Worm (Caenorhabditis elegans) whole organism, young adult: ENCODE results near the gene set-2.

ENCODE experiments used
- F33H1.4 ChIP-seq: fragments of 200-800 bp; sonication (Bioruptor generic); IDR thresholded peaks from 2 replicates; pipeline ENCODE4 v1.3.6; 2022; ENCODE audit warnings: missing genetic modification reagents, missing genetic modification characterization, missing compliant biosample characterization
- F39B2.1 ChIP-seq: fragments of 200-800 bp; sonication (Bioruptor generic); IDR thresholded peaks from 2 replicates; pipeline ENCODE4 v1.3.6; 2022; ENCODE audit warnings: missing genetic modification reagents, missing genetic modification characterization, missing compliant biosample characterization
- F55B11.4 ChIP-seq: sonication (generic microtip); optimal IDR thresholded peaks from 2 replicates; lab custom pipeline; 2016; ENCODE audit warnings: missing compliant biosample characterization, missing genetic modification characterization, borderline replicate concordance; ENCODE audit not compliant: insufficient read depth
- F57A8.1 ChIP-seq: fragments of 200-800 bp; sonication (Bioruptor generic); optimal IDR thresholded peaks from 2 replicates; lab custom pipeline; 2018; ENCODE audit warnings: mild to moderate bottlenecking, missing genetic modification characterization, moderate library complexity, missing compliant biosample characterization
- F57C9.4 ChIP-seq: sonication (generic microtip); optimal IDR thresholded peaks from 2 replicates; lab custom pipeline; 2017; ENCODE audit warnings: mild to moderate bottlenecking, missing genetic modification characterization, missing compliant biosample characterization
- Y53G8AR.9 ChIP-seq: fragments of 200-800 bp; sonication (Bioruptor generic); conservative IDR thresholded peaks from 2 replicates; pipeline ENCODE4 v1.3.6; 2022; ENCODE audit warnings: missing genetic modification reagents, missing genetic modification characterization, missing compliant biosample characterization
- ZK185.1 ChIP-seq: sonication (generic microtip); optimal IDR thresholded peaks from 2 replicates; lab custom pipeline; 2016; ENCODE audit warnings: mild to moderate bottlenecking, missing genetic modification characterization, missing compliant biosample characterization; ENCODE audit not compliant: poor library complexity, severe bottlenecking
- ama-1 ChIP-seq, 3 experiments: fragments of 150-350 bp in 1 of 3; sonication (generic microtip) in 2 of 3; optimal IDR thresholded peaks; 2 replicates each; lab custom pipeline; 2014 to 2018; ENCODE audit warnings: missing biosample characterization in 2 of 3, missing genetic modification characterization in 2 of 3, missing genetic modification reagents in 2 of 3
- athp-1 ChIP-seq: sonication (generic microtip); optimal IDR thresholded peaks from 2 replicates; lab custom pipeline; 2017; ENCODE audit warnings: mild to moderate bottlenecking, missing genetic modification characterization, missing compliant biosample characterization
- attf-5 ChIP-seq: fragments of 200-800 bp; sonication (Bioruptor generic); optimal IDR thresholded peaks from 2 replicates; lab custom pipeline; 2018; ENCODE audit warnings: mild to moderate bottlenecking, missing genetic modification characterization, missing compliant biosample characterization
- attf-6 ChIP-seq: fragments of 200-800 bp; sonication (Bioruptor generic); IDR thresholded peaks from 2 replicates; pipeline ENCODE4 v1.3.6; 2022; ENCODE audit warnings: missing genetic modification reagents, missing genetic modification characterization, missing compliant biosample characterization
- ceh-100 ChIP-seq: fragments of 200-800 bp; sonication (Bioruptor generic); IDR thresholded peaks from 2 replicates; pipeline ENCODE4 v1.3.6; 2022; ENCODE audit warnings: missing genetic modification reagents, missing genetic modification characterization, missing compliant biosample characterization
- ceh-27 ChIP-seq: fragments of 200-800 bp; sonication (Bioruptor generic); optimal IDR thresholded peaks from 2 replicates; lab custom pipeline; 2018; ENCODE audit warnings: mild to moderate bottlenecking, missing genetic modification characterization, moderate library complexity, missing compliant biosample characterization
- ceh-40 ChIP-seq: fragments of 200-800 bp; sonication (Bioruptor generic); IDR thresholded peaks from 2 replicates; pipeline ENCODE4 v1.3.6; 2022; ENCODE audit warnings: missing genetic modification characterization, missing compliant biosample characterization
- ceh-58 ChIP-seq: fragments of 200-800 bp; sonication (Bioruptor generic); IDR thresholded peaks from 2 replicates; pipeline ENCODE4 v1.3.6; 2022; ENCODE audit warnings: missing genetic modification characterization, missing compliant biosample characterization
- ceh-79 ChIP-seq: sonication (generic microtip); optimal IDR thresholded peaks from 2 replicates; lab custom pipeline; 2017; ENCODE audit warnings: mild to moderate bottlenecking, missing genetic modification characterization, missing compliant biosample characterization
- die-1 ChIP-seq: sonication (generic microtip); optimal IDR thresholded peaks from 2 replicates; lab custom pipeline; 2016; ENCODE audit warnings: missing genotype, mild to moderate bottlenecking, missing genetic modification characterization, missing compliant biosample characterization
- dox-1 ChIP-seq: fragments of 200-800 bp; sonication (Bioruptor generic); IDR thresholded peaks from 2 replicates; pipeline ENCODE4 v1.3.6; 2022; ENCODE audit warnings: missing genetic modification reagents, missing genetic modification characterization, missing compliant biosample characterization
- dpff-1 ChIP-seq: sonication (generic microtip); optimal IDR thresholded peaks from 2 replicates; lab custom pipeline; 2017; ENCODE audit warnings: mild to moderate bottlenecking, missing genetic modification characterization, missing compliant biosample characterization
- ets-4 ChIP-seq: fragments of 200-800 bp; sonication (Bioruptor generic); optimal IDR thresholded peaks from 2 replicates; lab custom pipeline; 2018; ENCODE audit warnings: mild to moderate bottlenecking, missing genetic modification characterization, missing compliant biosample characterization
- him-1 ChIP-seq: sonication (generic microtip); optimal IDR thresholded peaks from 2 replicates; lab custom pipeline; 2016; ENCODE audit warnings: missing genotype, missing genetic modification reagents, missing genetic modification characterization, missing compliant biosample characterization
- hlh-26 ChIP-seq: fragments of 200-800 bp; sonication (Bioruptor generic); conservative IDR thresholded peaks from 2 replicates; pipeline ENCODE4 v1.3.6; 2022; ENCODE audit warnings: missing genetic modification reagents, missing genetic modification characterization, missing compliant biosample characterization
- let-526 ChIP-seq: fragments of 200-800 bp; sonication (Bioruptor generic); IDR thresholded peaks from 2 replicates; pipeline ENCODE4 v1.3.6; 2022; ENCODE audit warnings: missing genetic modification reagents, missing genetic modification characterization, missing compliant biosample characterization
- lin-26 ChIP-seq: fragments of 200-800 bp; sonication (Bioruptor generic); IDR thresholded peaks from 2 replicates; pipeline ENCODE4 v1.3.6; 2022; ENCODE audit warnings: missing genetic modification reagents, missing genetic modification characterization, missing compliant biosample characterization
- lin-54 ChIP-seq: fragments of 200-800 bp; sonication (Bioruptor generic); optimal IDR thresholded peaks from 2 replicates; lab custom pipeline; 2018; ENCODE audit warnings: mild to moderate bottlenecking, missing genetic modification characterization, missing compliant biosample characterization
- madf-3 ChIP-seq: fragments of 200-800 bp; sonication (Bioruptor generic); IDR thresholded peaks from 2 replicates; pipeline ENCODE4 v1.3.6; 2022; ENCODE audit warnings: missing genetic modification reagents, missing genetic modification characterization, missing compliant biosample characterization
- mcd-1 ChIP-seq: fragments of 200-800 bp; sonication (Bioruptor generic); IDR thresholded peaks from 2 replicates; pipeline ENCODE4 v1.3.6; 2022; ENCODE audit warnings: missing genetic modification reagents, missing genetic modification characterization, missing compliant biosample characterization
- mxl-1 ChIP-seq: sonication (generic microtip); optimal IDR thresholded peaks from 2 replicates; lab custom pipeline; 2016; ENCODE audit warnings: missing genetic modification characterization, missing compliant biosample characterization
- nhr-120 ChIP-seq: fragments of 200-800 bp; sonication (Bioruptor generic); IDR thresholded peaks from 2 replicates; pipeline ENCODE4 v1.3.6; 2022; ENCODE audit warnings: missing genetic modification characterization, missing compliant biosample characterization
- nhr-179 ChIP-seq: sonication (generic microtip); optimal IDR thresholded peaks from 2 replicates; lab custom pipeline; 2016; ENCODE audit warnings: mild to moderate bottlenecking, missing genetic modification characterization, missing compliant biosample characterization
- nhr-27 ChIP-seq: fragments of 200-800 bp; sonication (Bioruptor generic); optimal IDR thresholded peaks from 2 replicates; lab custom pipeline; 2018; ENCODE audit warnings: mild to moderate bottlenecking, missing genetic modification characterization, moderate library complexity, missing compliant biosample characterization
- nhr-80 ChIP-seq: sonication (generic microtip); optimal IDR thresholded peaks from 2 replicates; lab custom pipeline; 2016; ENCODE audit warnings: missing genetic modification characterization, missing compliant biosample characterization
- rcor-1 ChIP-seq: fragments of 200-800 bp; sonication (Bioruptor generic); IDR thresholded peaks from 2 replicates; pipeline ENCODE4 v1.3.6; 2022; ENCODE audit warnings: missing genetic modification reagents, missing genetic modification characterization, missing compliant biosample characterization
- rec-8 ChIP-seq, 2 experiments: sonication (generic microtip); optimal IDR thresholded peaks; 2 replicates each; lab custom pipeline; 2016; ENCODE audit warnings: mild to moderate bottlenecking in 2 of 2, missing genetic modification characterization in 2 of 2, missing genetic modification reagents in 2 of 2, missing genotype in 2 of 2, missing biosample characterization in 1 of 2, missing compliant biosample characterization in 1 of 2, moderate library complexity in 1 of 2
- repo-1 ChIP-seq: sonication (generic microtip); optimal IDR thresholded peaks from 2 replicates; lab custom pipeline; 2017; ENCODE audit warnings: mild to moderate bottlenecking, missing genetic modification characterization, missing compliant biosample characterization
- snpc-1.1 ChIP-seq: sonication (generic microtip); optimal IDR thresholded peaks from 2 replicates; lab custom pipeline; 2017; ENCODE audit warnings: missing genetic modification characterization, mild to moderate bottlenecking, missing compliant biosample characterization, antibody characterized with exemption, moderate library complexity, missing genotype, missing genetic modification reagents; ENCODE audit not compliant: insufficient read depth
- snpc-1.3 ChIP-seq: sonication (generic microtip); optimal IDR thresholded peaks from 2 replicates; lab custom pipeline; 2017; ENCODE audit warnings: missing genetic modification characterization, mild to moderate bottlenecking, missing compliant biosample characterization, antibody characterized with exemption, moderate library complexity, missing genotype, missing genetic modification reagents; ENCODE audit not compliant: insufficient read depth
- snpc-4 ChIP-seq, 5 experiments: fragments of 150-350 bp in 1 of 5; sonication (generic microtip) in 4 of 5; optimal IDR thresholded peaks; 2 replicates each; lab custom pipeline; 2014 to 2018; ENCODE audit warnings: missing genetic modification characterization in 5 of 5, missing biosample characterization in 3 of 5, antibody characterized with exemption in 2 of 5, mild to moderate bottlenecking in 2 of 5, missing compliant biosample characterization in 2 of 5, missing genotype in 2 of 5, moderate library complexity in 2 of 5, missing genetic modification reagents in 1 of 5
- unc-62 ChIP-seq: fragments of 150-350 bp; optimal IDR thresholded peaks from 2 replicates; lab custom pipeline; 2014; ENCODE audit warnings: missing biosample characterization, missing genetic modification reagents, missing genetic modification characterization
- zim-3 ChIP-seq: sonication (generic microtip); optimal IDR thresholded peaks from 2 replicates; lab custom pipeline; 2017; ENCODE audit warnings: mild to moderate bottlenecking, missing genetic modification characterization, moderate library complexity, missing compliant biosample characterization
- ztf-25 ChIP-seq: fragments of 200-800 bp; sonication (Bioruptor generic); IDR thresholded peaks from 2 replicates; pipeline ENCODE4 v1.3.6; 2022; ENCODE audit warnings: missing genetic modification reagents, missing genetic modification characterization, missing compliant biosample characterization
- ztf-6 ChIP-seq: fragments of 200-800 bp; sonication (Bioruptor generic); IDR thresholded peaks from 2 replicates; pipeline ENCODE4 v1.3.6; 2022; ENCODE audit warnings: missing genetic modification reagents, missing genetic modification characterization, missing compliant biosample characterization

set-2 gene

DNA sequence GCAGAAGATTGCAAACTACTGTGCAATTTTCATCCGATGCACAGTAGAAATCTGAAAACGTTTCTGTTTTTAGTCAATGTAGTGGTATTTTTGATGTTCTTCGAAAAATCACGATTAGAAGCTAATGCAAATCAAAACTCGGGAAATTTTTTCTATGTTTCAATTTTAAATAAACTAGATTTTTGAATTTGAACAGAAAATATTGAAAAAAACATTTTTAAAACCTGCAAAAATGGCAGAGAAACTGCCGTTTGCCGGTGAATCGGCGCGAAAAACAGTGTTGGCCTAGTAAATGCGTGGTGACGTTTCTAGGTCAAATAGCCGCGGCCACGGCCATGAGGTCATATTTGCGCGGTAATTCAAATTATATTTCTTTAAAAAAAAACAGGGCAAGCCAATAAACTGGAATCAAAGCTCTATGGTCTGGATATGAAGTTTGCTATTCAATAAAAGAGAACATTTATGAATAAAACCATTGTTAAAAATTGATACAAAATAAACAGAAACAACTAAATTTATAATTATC is at the start of gene set-2 (continued):
- no peak for TF ChIP-seq dpff-1
- TF ChIP-seq F33H1.4 (GFP tag; lab: Robert Waterston, UW) = peak; percentile 76
- no peak for TF ChIP-seq F57A8.1 (GFP tag; lab: Kevin White, UChicago)
- peak; percentile 88 for TF ChIP-seq ceh-27 (GFP tag; lab: Kevin White, UChicago)
- no peak for TF ChIP-seq ztf-6 (GFP tag; lab: Robert Waterston, UW)
- TF ChIP-seq let-526 (GFP tag; lab: Robert Waterston, UW) = peak; percentile 86
- TF ChIP-seq attf-5 (GFP tag; lab: Kevin White, UChicago) = peak; percentile 91
- no peak for TF ChIP-seq ceh-79 (tag; lab: Kevin White, UChicago)
- TF ChIP-seq F39B2.1 (GFP tag; lab: Robert Waterston, UW) = peak; percentile 81; the same call in 1 of the 2 replicates
- peak; percentile 54; the same call in 1 of the 2 replicates for TF ChIP-seq ceh-40 (GFP tag; lab: Robert Waterston, UW)
- TF ChIP-seq mxl-1 (tag; lab: Kevin White, UChicago) = no peak
- TF ChIP-seq lin-26 = 0 out of 2 replicates have a peak, but pooled peaks have one; percentile 39
- no peak for TF ChIP-seq F57C9.4
- TF ChIP-seq nhr-120 (GFP tag; lab: Robert Waterston, UW) = no peak
- peak; percentile 16 for TF ChIP-seq snpc-4 (GFP tag; optimal IDR thresholded peaks at IDR 0.05; lab: Kevin White, UChicago)
- peak in 1 of 4 experiments; percentile 37 for TF ChIP-seq snpc-4 (tag; optimal IDR thresholded peaks at IDR 0.05; lab: Kevin White, UChicago)
- no peak for TF ChIP-seq ets-4 (GFP tag; lab: Kevin White, UChicago)
- peak; percentile 87 for TF ChIP-seq ztf-25 (GFP tag; lab: Robert Waterston, UW)
- peak; percentile 97 for TF ChIP-seq lin-54 (GFP tag; lab: Kevin White, UChicago)
- no peak for TF ChIP-seq nhr-179 (tag; lab: Kevin White, UChicago)
- no peak for TF ChIP-seq ama-1 (optimal IDR thresholded peaks at IDR 0.05; lab: Kevin White, UChicago)
- no peak for TF ChIP-seq ama-1 (GFP tag; optimal IDR thresholded peaks at IDR 0.05; lab: Kevin White, UChicago)
- TF ChIP-seq rcor-1 = peak; percentile 81
- no peak for TF ChIP-seq zim-3 (tag; lab: Kevin White, UChicago)
- TF ChIP-seq snpc-1.3 (tag; lab: Kevin White, UChicago) = peak; percentile 60
- peak; percentile 51; the same call in 1 of the 2 replicates for TF ChIP-seq Y53G8AR.9 (GFP tag; lab: Robert Waterston, UW)
- TF ChIP-seq ceh-58 = no peak
- peak; percentile 50 for TF ChIP-seq ceh-100
- peak; percentile 29; the same call in 1 of the 2 replicates for TF ChIP-seq attf-6 (GFP tag; lab: Robert Waterston, UW)
- peak; percentile 40 for TF ChIP-seq snpc-1.1 (tag; lab: Kevin White, UChicago)
- TF ChIP-seq madf-3 (GFP tag; lab: Robert Waterston, UW) = peak; percentile 89
- peak; percentile 83 for TF ChIP-seq mcd-1 (GFP tag; lab: Robert Waterston, UW)

DNA sequence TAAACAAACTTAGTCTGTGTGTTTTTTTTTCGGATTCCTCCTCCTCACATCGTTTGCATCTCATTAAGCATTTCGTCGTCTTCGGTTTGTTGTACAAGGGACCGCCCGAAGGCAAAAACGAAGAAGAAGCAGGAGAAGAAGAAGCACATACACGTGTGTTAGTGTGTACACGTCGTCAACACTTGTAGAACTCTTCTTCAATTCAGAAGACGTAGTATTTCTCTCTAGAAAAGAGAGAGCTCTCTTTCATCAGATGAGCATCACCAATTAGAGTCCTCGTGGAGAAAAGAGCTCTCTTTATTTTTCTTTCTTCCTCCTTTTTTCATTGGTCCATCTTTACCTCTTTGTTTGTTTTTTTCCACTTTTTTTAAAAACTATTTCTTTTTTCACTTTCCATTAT is 38.1 kb upstream of the set-2 start:
- TF ChIP-seq hlh-26 (no peak), die-1 (tag; lab: Kevin White, UChicago) (no peak), dox-1 (GFP tag; lab: Robert Waterston, UW) (no peak), mxl-1 (tag; lab: Kevin White, UChicago) (no peak), F55B11.4 (no peak), lin-26 (no peak), athp-1 (tag; lab: Kevin White, UChicago) (no peak), him-1 (tag; lab: Kevin White, UChicago) (no peak), repo-1 (no peak), rec-8 (tag; optimal IDR thresholded peaks at IDR 0.05; lab: Kevin White, UChicago) (no peak), F33H1.4 (GFP tag; lab: Robert Waterston, UW) (no peak), nhr-27 (no peak), unc-62 (GFP tag; lab: Kevin White, UChicago) (no peak), nhr-80 (tag; lab: Kevin White, UChicago) (no peak), ZK185.1 (tag; lab: Kevin White, UChicago) (no peak)
